Fruit fly (Drosophila melanogaster) whole organism, wandering third instar larva: ENCODE results near the gene CG34175.
A peak's percentile ranks its signal among the peaks of the same experiment; 100 is the strongest.

Source experiments
- Abd-B ChIP-seq: fragments of >200 bp; optimal IDR thresholded peaks from 2 replicates; lab custom pipeline; 2017; ENCODE audit warnings: missing biosample characterization, missing genetic modification characterization
- CG32264 ChIP-seq: fragments of 200-800 bp; sonication (Bioruptor generic); optimal IDR thresholded peaks from 2 replicates; lab custom pipeline; 2016; ENCODE audit warnings: missing biosample characterization, missing genetic modification characterization
- CG9705 ChIP-seq: fragments of 200-800 bp; sonication (Bioruptor generic); optimal IDR thresholded peaks from 2 replicates; lab custom pipeline; 2018; ENCODE audit warnings: missing biosample characterization, mild to moderate bottlenecking, missing genetic modification characterization
- CrebA ChIP-seq: fragments of 200-800 bp; sonication (Bioruptor generic); optimal IDR thresholded peaks from 2 replicates; lab custom pipeline; 2016; ENCODE audit warnings: missing biosample characterization, mild to moderate bottlenecking, missing genetic modification characterization, borderline replicate concordance
- Dfd ChIP-seq: fragments of >200 bp; optimal IDR thresholded peaks from 2 replicates; lab custom pipeline; 2017; ENCODE audit warnings: missing biosample characterization, missing genetic modification characterization
- Dif ChIP-seq: fragments of 200-275, 200-300 bp; sonication (Bioruptor generic); optimal IDR thresholded peaks from 2 replicates; lab custom pipeline; 2018; ENCODE audit warnings: missing biosample characterization, missing genetic modification characterization; ENCODE audit not compliant: partially characterized antibody
- GATAd ChIP-seq: sonication (Bioruptor generic); optimal IDR thresholded peaks from 2 replicates; lab custom pipeline; 2016; ENCODE audit warnings: missing biosample characterization, missing genetic modification characterization
- HLH106 ChIP-seq: fragments of 200-800 bp; optimal IDR thresholded peaks from 3 replicates; lab custom pipeline; 2019; ENCODE audit warnings: missing biosample characterization, mild to moderate bottlenecking, missing genetic modification characterization, moderate library complexity
- Hnf4 ChIP-seq: fragments of 200-800 bp; sonication (Bioruptor generic); optimal IDR thresholded peaks from 2 replicates; lab custom pipeline; 2016; ENCODE audit warnings: missing biosample characterization, mild to moderate bottlenecking, missing genetic modification characterization
- Hr78 ChIP-seq: fragments of >200 bp; optimal IDR thresholded peaks from 2 replicates; lab custom pipeline; 2017; ENCODE audit warnings: missing biosample characterization, missing genetic modification characterization
- Hr83 ChIP-seq: fragments of 200-300 bp; sonication (Bioruptor generic); optimal IDR thresholded peaks from 2 replicates; lab custom pipeline; 2016; ENCODE audit warnings: missing biosample characterization, mild to moderate bottlenecking, missing genetic modification characterization, moderate library complexity; ENCODE audit not compliant: poor library complexity, severe bottlenecking
- Jra ChIP-seq: sonication (Bioruptor generic); optimal IDR thresholded peaks from 2 replicates; lab custom pipeline; 2016; ENCODE audit warnings: missing biosample characterization, missing genetic modification characterization
- Mio ChIP-seq: sonication (Bioruptor generic); optimal IDR thresholded peaks from 2 replicates; lab custom pipeline; 2016; ENCODE audit warnings: missing biosample characterization, missing genetic modification characterization
- Myc ChIP-seq: fragments of >200 bp; optimal IDR thresholded peaks from 2 replicates; lab custom pipeline; 2017
- N ChIP-seq: fragments of >200 bp; optimal IDR thresholded peaks from 2 replicates; lab custom pipeline; 2018; ENCODE audit warnings: missing biosample characterization, missing external identifiers, missing genetic modification characterization
- OdsH ChIP-seq: fragments of 200-800 bp; sonication (Bioruptor generic); optimal IDR thresholded peaks from 2 replicates; lab custom pipeline; 2016; ENCODE audit warnings: missing biosample characterization, mild to moderate bottlenecking, missing genetic modification characterization
- Rel ChIP-seq, 2 experiments: fragments of 200-800 bp; sonication (Bioruptor generic) in 1 of 2; optimal IDR thresholded peaks; 2 replicates in 1 of 2; 3 replicates in 1 of 2; lab custom pipeline; 2016 to 2019; ENCODE audit warnings: mild to moderate bottlenecking in 2 of 2, missing biosample characterization in 2 of 2, missing genetic modification characterization in 2 of 2, moderate library complexity in 1 of 2
- Sp1 ChIP-seq: fragments of 200-800 bp; sonication (Bioruptor generic); optimal IDR thresholded peaks from 3 replicates; lab custom pipeline; 2019; ENCODE audit warnings: missing biosample characterization, mild to moderate bottlenecking, missing genetic modification characterization, moderate library complexity
- Vsx2 ChIP-seq: fragments of 200-300, 225-300 bp; sonication (Bioruptor generic); optimal IDR thresholded peaks from 2 replicates; lab custom pipeline; 2018; ENCODE audit warnings: missing biosample characterization, missing genetic modification characterization; ENCODE audit not compliant: partially characterized antibody
- br ChIP-seq: fragments of 200-800 bp; sonication (Bioruptor generic); optimal IDR thresholded peaks from 2 replicates; lab custom pipeline; 2016; ENCODE audit warnings: missing biosample characterization, missing genetic modification characterization
- brk ChIP-seq: fragments of 200-800 bp; sonication (Bioruptor generic); optimal IDR thresholded peaks from 2 replicates; lab custom pipeline; 2016; ENCODE audit warnings: missing biosample characterization, mild to moderate bottlenecking, missing genetic modification characterization
- dl ChIP-seq, 2 experiments: fragments of 175-275, 200-275 bp in 1 of 2; fragments of 200-275 bp in 1 of 2; sonication (Bioruptor generic); optimal IDR thresholded peaks; lab custom pipeline; 2018; ENCODE audit warnings: mild to moderate bottlenecking in 2 of 2, missing biosample characterization in 2 of 2, missing genetic modification characterization in 2 of 2, moderate library complexity in 2 of 2; ENCODE audit not compliant: partially characterized antibody in 2 of 2, insufficient read depth in 1 of 2
- dmrt93B ChIP-seq: fragments of 200-800 bp; sonication (Bioruptor generic); optimal IDR thresholded peaks from 2 replicates; lab custom pipeline; 2018; ENCODE audit warnings: missing biosample characterization, mild to moderate bottlenecking, missing genetic modification characterization
- dsf ChIP-seq: sonication (Bioruptor generic); optimal IDR thresholded peaks from 2 replicates; lab custom pipeline; 2016; ENCODE audit warnings: missing biosample characterization, missing genetic modification characterization, borderline replicate concordance
- ey ChIP-seq: fragments of 200-800 bp; sonication (Bioruptor generic); optimal IDR thresholded peaks from 2 replicates; lab custom pipeline; 2016; ENCODE audit warnings: missing biosample characterization, missing genetic modification characterization
- foxo ChIP-seq, 2 experiments: fragments of 200-800 bp; sonication (Bioruptor generic); optimal IDR thresholded peaks; 2 replicates in 1 of 2; 3 replicates in 1 of 2; lab custom pipeline; 2016 to 2017; ENCODE audit warnings: missing biosample characterization in 2 of 2, missing genetic modification characterization in 2 of 2
- fru ChIP-seq: fragments of 200-800 bp; sonication (Bioruptor generic); optimal IDR thresholded peaks from 3 replicates; lab custom pipeline; 2016; ENCODE audit warnings: missing biosample characterization, mild to moderate bottlenecking, missing genetic modification characterization
- h ChIP-seq: fragments of 200-800 bp; sonication (Bioruptor generic); optimal IDR thresholded peaks from 3 replicates; lab custom pipeline; 2016; ENCODE audit warnings: missing biosample characterization, mild to moderate bottlenecking, missing genetic modification characterization
- jim ChIP-seq: fragments of 175-275, 200-325 bp; sonication (Bioruptor generic); optimal IDR thresholded peaks from 2 replicates; lab custom pipeline; 2016; ENCODE audit warnings: missing biosample characterization, mild to moderate bottlenecking, missing genetic modification characterization
- lola ChIP-seq: fragments of >200 bp; optimal IDR thresholded peaks from 2 replicates; lab custom pipeline; 2017; ENCODE audit warnings: missing biosample characterization, missing genetic modification characterization
- pan ChIP-seq: fragments of >200 bp; optimal IDR thresholded peaks from 2 replicates; lab custom pipeline; 2017
- psq ChIP-seq: fragments of 200-800 bp; sonication (Bioruptor generic); optimal IDR thresholded peaks from 3 replicates; lab custom pipeline; 2017; ENCODE audit warnings: missing biosample characterization, mild to moderate bottlenecking, missing genetic modification characterization, moderate library complexity
- rgr ChIP-seq: fragments of 200-800 bp; sonication (Bioruptor generic); optimal IDR thresholded peaks from 3 replicates; lab custom pipeline; 2016; ENCODE audit warnings: missing biosample characterization, mild to moderate bottlenecking, missing genetic modification characterization
- sage ChIP-seq: fragments of 200-800 bp; sonication (Bioruptor generic); optimal IDR thresholded peaks from 2 replicates; lab custom pipeline; 2016; ENCODE audit warnings: missing biosample characterization, mild to moderate bottlenecking, missing genetic modification characterization
- sv ChIP-seq: fragments of 200-800 bp; sonication (Bioruptor generic); optimal IDR thresholded peaks from 3 replicates; lab custom pipeline; 2016; ENCODE audit warnings: missing biosample characterization, missing genetic modification characterization
- tai ChIP-seq: sonication (Bioruptor generic); optimal IDR thresholded peaks from 2 replicates; lab custom pipeline; 2016; ENCODE audit warnings: missing biosample characterization, missing genetic modification characterization
- usp ChIP-seq: fragments of >200 bp; optimal IDR thresholded peaks from 2 replicates; lab custom pipeline; 2017; ENCODE audit warnings: missing biosample characterization, missing genetic modification characterization
- woc ChIP-seq: sonication (Bioruptor generic); optimal IDR thresholded peaks from 2 replicates; lab custom pipeline; 2016; ENCODE audit warnings: missing biosample characterization, mild to moderate bottlenecking, missing genetic modification characterization

Gene CG34175

DNA sequence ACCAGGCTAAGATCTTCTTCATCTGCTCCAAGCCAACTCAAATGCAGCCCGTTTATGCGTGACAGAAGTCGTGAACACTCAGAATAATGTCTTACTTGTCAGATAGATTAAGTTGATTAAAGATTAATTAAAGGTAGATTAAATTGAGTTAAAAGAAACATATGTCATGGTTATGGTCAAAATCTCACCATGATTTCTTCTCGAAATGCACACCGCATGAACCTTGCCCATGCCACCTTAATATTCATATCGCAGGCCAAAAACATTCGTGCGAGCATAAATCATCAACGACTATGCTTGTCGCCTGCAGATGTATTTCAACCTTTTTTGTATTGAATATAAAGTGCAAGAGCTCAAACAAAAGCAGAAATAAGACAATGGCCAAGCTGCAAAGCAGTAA is 39.2 kb downstream of the CG34175 start:
- no peak for TF ChIP-seq jim (GFP tag; lab: Kevin White, UChicago)
- TF ChIP-seq GATAd (GFP tag; lab: Kevin White, UChicago) = peak; percentile 28
- peak; percentile 73 for TF ChIP-seq CG9705 (GFP tag; lab: Kevin White, UChicago)
- no peak for TF ChIP-seq lola (GFP tag; lab: Kevin White, UChicago)
- peak; percentile 8 for TF ChIP-seq sage (GFP tag; lab: Kevin White, UChicago)
- TF ChIP-seq brk (GFP tag; lab: Kevin White, UChicago) = peak; percentile 75
- no peak for TF ChIP-seq sv
- TF ChIP-seq psq (GFP tag; lab: Kevin White, UChicago) = peak; percentile 79
- peak; percentile 89 for TF ChIP-seq Hnf4 (GFP tag; lab: Kevin White, UChicago)
- no peak for TF ChIP-seq Vsx2 (GFP tag; lab: Kevin White, UChicago)
- peak; percentile 85 for TF ChIP-seq h
- peak; percentile 36 for TF ChIP-seq CG32264 (GFP tag; lab: Kevin White, UChicago)
- no peak for TF ChIP-seq Myc (lab: Kevin White, UChicago)
- peak; percentile 54 for TF ChIP-seq dmrt93B
- TF ChIP-seq br (GFP tag; lab: Kevin White, UChicago) = peak; percentile 95
- peak; percentile 72 for TF ChIP-seq tai
- peak in 1 of 2 experiments; percentile 77 for TF ChIP-seq foxo (GFP tag; optimal IDR thresholded peaks at IDR 0.05; lab: Kevin White, UChicago)
- TF ChIP-seq Dif (GFP tag; lab: Kevin White, UChicago) = no peak
- TF ChIP-seq Abd-B (GFP tag; lab: Kevin White, UChicago) = no peak
- TF ChIP-seq pan (lab: Kevin White, UChicago) = no peak
- TF ChIP-seq HLH106 (tag; lab: Kevin White, UChicago) = peak; percentile 87
- no peak for TF ChIP-seq Hr83
- peak; percentile 67 for TF ChIP-seq ey (GFP tag; lab: Kevin White, UChicago)
- peak; percentile 93 for TF ChIP-seq OdsH (GFP tag; lab: Kevin White, UChicago)
- peak; percentile 60 for TF ChIP-seq woc (GFP tag; lab: Kevin White, UChicago)
- no peak for TF ChIP-seq Mio (GFP tag; lab: Kevin White, UChicago)
- TF ChIP-seq dsf (GFP tag; lab: Kevin White, UChicago) = peak; percentile 30
- peak; percentile 85 for TF ChIP-seq rgr (GFP tag; lab: Kevin White, UChicago)
- no peak for TF ChIP-seq Dfd
- no peak for TF ChIP-seq dl (GFP tag; optimal IDR thresholded peaks at IDR 0.05; lab: Kevin White, UChicago; ENCODE audit: insufficient read depth in 1 of 2, partially characterized antibody in 2 of 2)
- no peak for TF ChIP-seq usp (GFP tag; lab: Kevin White, UChicago)
- no peak for TF ChIP-seq N (GFP tag; lab: Kevin White, UChicago)
- TF ChIP-seq CrebA = peak; percentile 31
- peak; percentile 61 for TF ChIP-seq Jra (GFP tag; lab: Kevin White, UChicago)
- no peak for TF ChIP-seq Rel (GFP tag; optimal IDR thresholded peaks at IDR 0.05; lab: Kevin White, UChicago)
- TF ChIP-seq Rel (tag; optimal IDR thresholded peaks at IDR 0.05; lab: Kevin White, UChicago) = peak; percentile 75
- TF ChIP-seq Hr78 (GFP tag; lab: Kevin White, UChicago) = no peak
- peak; percentile 82 for TF ChIP-seq fru
- TF ChIP-seq Sp1 (GFP tag; lab: Kevin White, UChicago) = peak; percentile 95

DNA sequence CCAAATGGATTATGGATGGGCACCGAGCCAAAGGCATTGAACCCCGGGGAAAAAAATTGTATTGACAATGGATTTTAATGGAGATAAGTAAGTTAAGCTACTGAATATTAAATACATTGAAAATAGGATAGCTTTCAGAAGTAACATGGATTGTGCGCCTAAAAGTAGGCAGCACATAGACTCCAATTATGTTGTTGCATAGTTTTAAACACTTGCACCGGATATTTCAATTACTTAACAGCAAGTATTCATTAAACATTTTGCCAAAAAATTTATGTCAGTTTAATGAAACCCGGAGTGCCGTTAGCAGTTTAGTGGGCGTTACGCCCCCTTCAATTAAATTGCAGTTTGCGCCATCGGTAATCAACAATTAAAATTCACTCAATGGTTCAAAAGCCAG is 40.3 kb downstream of the CG34175 start:
- TF ChIP-seq rgr (GFP tag; lab: Kevin White, UChicago) (no peak), Jra (GFP tag; lab: Kevin White, UChicago) (no peak), Sp1 (GFP tag; lab: Kevin White, UChicago) (no peak), dsf (GFP tag; lab: Kevin White, UChicago) (no peak), Rel (GFP tag; optimal IDR thresholded peaks at IDR 0.05; lab: Kevin White, UChicago) (no peak), Rel (tag; optimal IDR thresholded peaks at IDR 0.05; lab: Kevin White, UChicago) (no peak), N (GFP tag; lab: Kevin White, UChicago) (no peak), CG9705 (GFP tag; lab: Kevin White, UChicago) (no peak), Hr78 (GFP tag; lab: Kevin White, UChicago) (no peak), Dif (GFP tag; lab: Kevin White, UChicago) (no peak), HLH106 (tag; lab: Kevin White, UChicago) (no peak), GATAd (GFP tag; lab: Kevin White, UChicago) (no peak), dl (GFP tag; optimal IDR thresholded peaks at IDR 0.05; lab: Kevin White, UChicago; ENCODE audit: insufficient read depth in 1 of 2, partially characterized antibody in 2 of 2) (no peak), Mio (GFP tag; lab: Kevin White, UChicago) (no peak), OdsH (GFP tag; lab: Kevin White, UChicago) (no peak), foxo (GFP tag; optimal IDR thresholded peaks at IDR 0.05; lab: Kevin White, UChicago) (no peak), usp (GFP tag; lab: Kevin White, UChicago) (no peak)
- TF ChIP-seq, all 38 proteins: peak for 0
